Fruit fly (Drosophila melanogaster) whole organism, embryonic: ENCODE measurements around the gene CG14273.

ENCODE experiments used
- Atf3 ChIP-seq: fragments of 200-800 bp; sonication (Bioruptor generic); optimal IDR thresholded peaks from 3 replicates; lab custom pipeline; 2016; ENCODE audit warnings: missing biosample characterization, missing genetic modification characterization
- CG14441 ChIP-seq: fragments of 200-800 bp; sonication (Bioruptor generic); IDR thresholded peaks from 2 replicates; pipeline ENCODE4 v1.3.6; 2022; ENCODE audit warnings: missing biosample characterization, missing genetic modification characterization
- CG2202 ChIP-seq: fragments of 200-800 bp; sonication (Bioruptor generic); optimal IDR thresholded peaks from 2 replicates; lab custom pipeline; 2018; ENCODE audit warnings: missing biosample characterization, mild to moderate bottlenecking, missing genetic modification characterization
- CG3281 ChIP-seq: fragments of 200-800 bp; sonication (Bioruptor generic); optimal IDR thresholded peaks from 3 replicates; lab custom pipeline; 2017; ENCODE audit warnings: missing biosample characterization, mild to moderate bottlenecking, missing genetic modification characterization
- Taf1 ChIP-seq: fragments of 200-800 bp; sonication (Bioruptor generic); IDR thresholded peaks from 2 replicates; pipeline ENCODE4 v1.3.6; 2022; ENCODE audit warnings: missing biosample characterization, missing genetic modification characterization
- btn ChIP-seq: fragments of 200-800 bp; sonication (Bioruptor generic); optimal IDR thresholded peaks from 2 replicates; lab custom pipeline; 2016; ENCODE audit warnings: missing biosample characterization, missing genetic modification characterization
- fd102C ChIP-seq: fragments of 200-800 bp; sonication (Bioruptor generic); optimal IDR thresholded peaks from 2 replicates; lab custom pipeline; 2018; ENCODE audit warnings: missing biosample characterization, mild to moderate bottlenecking, missing genetic modification characterization, moderate library complexity
- fd64A ChIP-seq: fragments of 200-800 bp; sonication (Bioruptor generic); optimal IDR thresholded peaks from 3 replicates; lab custom pipeline; 2018; ENCODE audit warnings: missing biosample characterization, mild to moderate bottlenecking, missing genetic modification characterization
- pnt ChIP-seq: fragments of 200-800 bp; sonication (Bioruptor generic); optimal IDR thresholded peaks from 3 replicates; lab custom pipeline; 2016; ENCODE audit warnings: missing biosample characterization, missing genetic modification characterization
- sens-2 ChIP-seq: fragments of 200-800 bp; sonication (Bioruptor generic); IDR thresholded peaks from 2 replicates; pipeline ENCODE4 v1.3.6; 2022; ENCODE audit warnings: missing biosample characterization, missing genetic modification characterization
- unc-4 ChIP-seq: fragments of 200-800 bp; sonication (Bioruptor generic); IDR thresholded peaks from 2 replicates; pipeline ENCODE4 v1.3.6; 2022; ENCODE audit warnings: missing biosample characterization, missing genetic modification characterization; ENCODE audit not compliant: partially characterized antibody

DNA sequence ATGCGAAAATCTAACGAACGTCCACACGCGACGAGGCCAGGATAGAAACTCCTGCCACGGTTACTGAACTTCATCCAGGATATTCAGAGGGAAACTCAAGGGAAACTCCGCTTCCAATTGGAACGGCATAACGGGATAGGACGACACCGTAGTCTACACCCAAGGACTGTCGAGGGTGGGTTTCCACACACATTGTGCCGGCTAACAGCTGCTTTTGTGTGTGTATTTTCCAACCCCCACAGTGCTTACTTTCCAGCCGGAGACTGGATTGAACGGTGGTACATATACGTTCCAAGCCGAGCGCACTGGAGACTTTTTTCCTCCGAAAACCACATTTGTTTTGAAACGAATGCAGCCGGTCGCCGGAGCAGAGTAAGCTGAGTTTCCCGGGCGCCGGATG lies 45.4 kb upstream of the CG14273 start:
- TF ChIP-seq pnt (GFP tag; lab: Kevin White, UChicago) (no peak), Taf1 (no peak), btn (GFP tag; lab: Kevin White, UChicago) (no peak), CG14441 (no peak), CG3281 (GFP tag; lab: Kevin White, UChicago) (no peak), Atf3 (GFP tag; lab: Kevin White, UChicago) (no peak), fd102C (GFP tag; lab: Kevin White, UChicago) (no peak), CG2202 (no peak), fd64A (GFP tag; lab: Kevin White, UChicago) (no peak), unc-4 (no peak), sens-2 (GFP tag; lab: Robert Waterston, UW) (no peak)
